Fruit fly (Drosophila melanogaster) whole organism, adult: ENCODE results near the gene Hcs.

ENCODE experiments used
- CG14711 ChIP-seq: fragments of 200-800 bp; sonication (Bioruptor generic); optimal IDR thresholded peaks from 2 replicates; lab custom pipeline; 2018; ENCODE audit warnings: missing biosample characterization, mild to moderate bottlenecking, missing genetic modification characterization, moderate library complexity
- CG33017 ChIP-seq: fragments of 200-800 bp; sonication (Bioruptor generic); optimal IDR thresholded peaks from 2 replicates; lab custom pipeline; 2018; ENCODE audit warnings: missing biosample characterization, mild to moderate bottlenecking, missing genetic modification characterization, moderate library complexity
- CG7101 ChIP-seq: fragments of 200-800 bp; sonication (Bioruptor generic); optimal IDR thresholded peaks from 2 replicates; lab custom pipeline; 2018; ENCODE audit warnings: missing biosample characterization, mild to moderate bottlenecking, missing genetic modification characterization, moderate library complexity
- Crg-1 ChIP-seq: fragments of 200-800 bp; sonication (Bioruptor generic); optimal IDR thresholded peaks from 2 replicates; lab custom pipeline; 2016; ENCODE audit warnings: missing biosample characterization, missing genetic modification characterization
- Mnt ChIP-seq: fragments of 200-800 bp; sonication (Bioruptor generic); optimal IDR thresholded peaks from 2 replicates; lab custom pipeline; 2016; ENCODE audit warnings: missing biosample characterization, mild to moderate bottlenecking, missing genetic modification characterization
- ovo ChIP-seq: fragments of 200-800 bp; sonication (Bioruptor generic); optimal IDR thresholded peaks from 2 replicates; lab custom pipeline; 2016; ENCODE audit warnings: missing biosample characterization, missing genetic modification characterization
- tj ChIP-seq: fragments of 200-800 bp; sonication (Bioruptor generic); optimal IDR thresholded peaks from 3 replicates; lab custom pipeline; 2017; ENCODE audit warnings: missing biosample characterization, mild to moderate bottlenecking, missing genetic modification characterization, moderate library complexity

DNA sequence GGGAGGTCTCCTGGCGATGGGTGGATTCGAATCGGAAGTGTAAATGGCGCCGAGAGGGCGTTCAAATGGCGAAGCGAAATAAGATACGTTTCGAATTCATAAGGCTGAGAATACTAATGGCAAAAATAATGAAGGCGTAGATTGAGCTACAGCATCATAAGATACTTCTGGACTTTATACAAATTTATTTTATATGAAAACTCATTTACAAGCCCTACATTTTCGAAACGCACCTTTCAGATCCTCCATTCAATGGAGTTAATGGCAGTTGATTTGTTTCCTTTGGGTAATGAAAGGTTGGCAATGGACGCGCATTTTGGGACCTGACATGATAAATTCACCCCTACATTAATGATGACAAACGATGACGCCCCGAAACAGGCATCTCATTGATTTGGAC is 40.1 kb downstream of the Hcs start:
- TF ChIP-seq tj (GFP tag; lab: Kevin White, UChicago) (no peak), CG14711 (tag; lab: Kevin White, UChicago) (no peak), Mnt (GFP tag; lab: Kevin White, UChicago) (no peak), Crg-1 (GFP tag; lab: Kevin White, UChicago) (no peak), CG33017 (tag; lab: Kevin White, UChicago) (no peak), ovo (no peak), CG7101 (no peak)
